Worm (Caenorhabditis elegans) whole organism, mixed stage, embryonic: ENCODE data around the gene F43G6.7.

Experiments
- M03D4.4 ChIP-seq: sonication (generic microtip); optimal IDR thresholded peaks from 2 replicates; lab custom pipeline; 2017; ENCODE audit warnings: mild to moderate bottlenecking, missing genetic modification characterization, missing compliant biosample characterization
- bed-3 ChIP-seq: fragments of 200-800 bp; sonication (Bioruptor generic); optimal IDR thresholded peaks from 3 replicates; lab custom pipeline; 2018; ENCODE audit warnings: mild to moderate bottlenecking, missing genetic modification characterization, moderate library complexity, missing compliant biosample characterization
- blmp-1 ChIP-seq: fragments of 150-350 bp; optimal IDR thresholded peaks from 2 replicates; lab custom pipeline; 2014; ENCODE audit warnings: missing biosample characterization, missing genetic modification characterization
- ceh-39 ChIP-seq: fragments of 150-350 bp; optimal IDR thresholded peaks from 2 replicates; lab custom pipeline; 2014; ENCODE audit warnings: missing biosample characterization, missing genetic modification characterization
- ceh-43 ChIP-seq: fragments of 200-800 bp; sonication (Bioruptor generic); optimal IDR thresholded peaks from 2 replicates; lab custom pipeline; 2018; ENCODE audit warnings: mild to moderate bottlenecking, missing genetic modification characterization, moderate library complexity, missing compliant biosample characterization
- ceh-83 ChIP-seq: fragments of 200-800 bp; sonication (Bioruptor generic); optimal IDR thresholded peaks from 2 replicates; lab custom pipeline; 2018; ENCODE audit warnings: mild to moderate bottlenecking, missing genetic modification characterization, missing compliant biosample characterization
- ces-1 ChIP-seq: fragments of 150-350 bp; optimal IDR thresholded peaks from 2 replicates; lab custom pipeline; 2014; ENCODE audit warnings: missing biosample characterization, missing genetic modification reagents, missing genetic modification characterization
- cnd-1 ChIP-seq: fragments of 200-800 bp; sonication (Bioruptor generic); optimal IDR thresholded peaks from 2 replicates; lab custom pipeline; 2018; ENCODE audit warnings: mild to moderate bottlenecking, missing genetic modification characterization, missing compliant biosample characterization
- drap-1 ChIP-seq: fragments of 200-800 bp; sonication (Bioruptor generic); optimal IDR thresholded peaks from 3 replicates; lab custom pipeline; 2018; ENCODE audit warnings: mild to moderate bottlenecking, missing genetic modification characterization, missing compliant biosample characterization
- elt-1 ChIP-seq: sonication (generic microtip); optimal IDR thresholded peaks from 2 replicates; lab custom pipeline; 2017; ENCODE audit warnings: missing genetic modification characterization, mild to moderate bottlenecking, missing compliant biosample characterization, antibody characterized with exemption, moderate library complexity, borderline replicate concordance; ENCODE audit not compliant: insufficient read depth
- elt-3 ChIP-seq: fragments of 150-350 bp; optimal IDR thresholded peaks from 2 replicates; lab custom pipeline; 2014; ENCODE audit warnings: missing biosample characterization, missing genetic modification characterization
- flh-1 ChIP-seq: fragments of 200-800 bp; sonication (Bioruptor generic); optimal IDR thresholded peaks from 2 replicates; lab custom pipeline; 2018; ENCODE audit warnings: mild to moderate bottlenecking, missing genetic modification characterization, moderate library complexity, missing compliant biosample characterization
- ham-2 ChIP-seq: fragments of 200-800 bp; sonication (Bioruptor generic); optimal IDR thresholded peaks from 2 replicates; lab custom pipeline; 2018; ENCODE audit warnings: mild to moderate bottlenecking, missing genetic modification characterization, missing compliant biosample characterization
- hlh-1 ChIP-seq: fragments of 150-350 bp; optimal IDR thresholded peaks from 2 replicates; lab custom pipeline; 2014; ENCODE audit warnings: missing biosample characterization, missing genetic modification reagents, missing genetic modification characterization
- lin-13 ChIP-seq: fragments of 150-350 bp; optimal IDR thresholded peaks from 2 replicates; lab custom pipeline; 2014; ENCODE audit warnings: missing biosample characterization, missing genetic modification characterization
- lin-32 ChIP-seq: fragments of 200-800 bp; sonication (Bioruptor generic); optimal IDR thresholded peaks from 2 replicates; lab custom pipeline; 2018; ENCODE audit warnings: mild to moderate bottlenecking, missing genetic modification characterization, missing compliant biosample characterization
- lsy-2 ChIP-seq: fragments of 150-350 bp; optimal IDR thresholded peaks from 2 replicates; lab custom pipeline; 2014; ENCODE audit warnings: missing biosample characterization, missing genetic modification characterization
- mab-5 ChIP-seq: fragments of 150-350 bp; optimal IDR thresholded peaks from 2 replicates; lab custom pipeline; 2014; ENCODE audit warnings: missing biosample characterization, missing genetic modification characterization
- mep-1 ChIP-seq: fragments of 150-350 bp; optimal IDR thresholded peaks from 2 replicates; lab custom pipeline; 2017; ENCODE audit warnings: missing biosample characterization, missing genetic modification reagents, missing genetic modification characterization, inconsistent platforms
- nhr-12 ChIP-seq: fragments of 150-350 bp; optimal IDR thresholded peaks from 2 replicates; lab custom pipeline; 2014; ENCODE audit warnings: missing biosample characterization, missing genetic modification characterization
- nhr-2 ChIP-seq: fragments of 150-350 bp; optimal IDR thresholded peaks from 2 replicates; lab custom pipeline; 2014; ENCODE audit warnings: missing biosample characterization, missing genetic modification characterization
- nhr-237 ChIP-seq: fragments of 150-350 bp; optimal IDR thresholded peaks from 2 replicates; lab custom pipeline; 2014; ENCODE audit warnings: missing biosample characterization, missing genetic modification characterization
- nhr-28 ChIP-seq: fragments of 150-350 bp; optimal IDR thresholded peaks from 2 replicates; lab custom pipeline; 2014; ENCODE audit warnings: missing biosample characterization, missing genetic modification characterization
- nhr-76 ChIP-seq: sonication (generic microtip); optimal IDR thresholded peaks from 2 replicates; lab custom pipeline; 2017; ENCODE audit warnings: missing biosample characterization, missing genetic modification characterization
- pha-4 ChIP-seq: fragments of 150-350 bp; optimal IDR thresholded peaks from 2 replicates; lab custom pipeline; 2018; ENCODE audit warnings: missing biosample characterization, missing genetic modification reagents, missing genetic modification characterization
- sem-2 ChIP-seq: fragments of 200-800 bp; sonication (Bioruptor generic); optimal IDR thresholded peaks from 2 replicates; lab custom pipeline; 2018; ENCODE audit warnings: mild to moderate bottlenecking, missing genetic modification characterization, missing compliant biosample characterization
- snpc-4 ChIP-seq: fragments of 150-350 bp; optimal IDR thresholded peaks from 2 replicates; lab custom pipeline; 2014; ENCODE audit warnings: missing biosample characterization, missing genetic modification characterization
- sptf-1 ChIP-seq: sonication (generic microtip); optimal IDR thresholded peaks from 2 replicates; lab custom pipeline; 2017; ENCODE audit warnings: mild to moderate bottlenecking, missing genetic modification characterization, moderate library complexity, missing compliant biosample characterization
- tbx-8 ChIP-seq: fragments of 200-800 bp; sonication (Bioruptor generic); optimal IDR thresholded peaks from 2 replicates; lab custom pipeline; 2018; ENCODE audit warnings: mild to moderate bottlenecking, missing genetic modification characterization, moderate library complexity, missing compliant biosample characterization
- unc-120 ChIP-seq: sonication (generic microtip); optimal IDR thresholded peaks from 2 replicates; lab custom pipeline; 2017; ENCODE audit warnings: missing genetic modification characterization, missing compliant biosample characterization; ENCODE audit not compliant: poor library complexity, severe bottlenecking
- unc-39 ChIP-seq: fragments of 150-350 bp; optimal IDR thresholded peaks from 2 replicates; lab custom pipeline; 2014; ENCODE audit warnings: missing biosample characterization, missing genetic modification characterization
- unc-62 ChIP-seq: fragments of 150-350 bp; optimal IDR thresholded peaks from 2 replicates; lab custom pipeline; 2014; ENCODE audit warnings: missing biosample characterization, missing genetic modification reagents, missing genetic modification characterization
- zip-8 ChIP-seq: fragments of 150-350 bp; optimal IDR thresholded peaks from 2 replicates; lab custom pipeline; 2014; ENCODE audit warnings: missing biosample characterization, missing genetic modification characterization
- ztf-11 ChIP-seq: fragments of 150-350 bp; optimal IDR thresholded peaks from 2 replicates; lab custom pipeline; 2014; ENCODE audit warnings: missing biosample characterization, missing genetic modification characterization

Gene F43G6.7

DNA sequence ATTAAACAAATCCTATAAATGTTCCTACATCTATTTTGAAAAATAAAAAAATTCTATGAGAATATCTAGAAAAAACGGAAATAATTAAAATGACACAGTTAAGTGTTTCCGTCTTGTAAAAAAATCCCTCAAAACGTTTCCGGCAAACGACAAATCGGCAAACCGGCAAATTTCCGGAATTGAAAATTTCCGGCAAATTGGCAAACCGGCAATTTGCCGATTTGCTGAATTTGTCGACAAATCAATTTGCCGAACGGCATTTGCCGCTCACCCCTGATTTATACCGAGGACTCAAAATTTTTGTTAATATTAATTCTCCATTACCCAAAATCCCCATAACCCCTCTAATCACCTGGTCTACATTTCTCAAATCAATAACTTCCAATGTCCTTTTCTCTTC is 42.5 kb downstream of the F43G6.7 start:
- no peak for TF ChIP-seq tbx-8 (GFP tag; lab: Kevin White, UChicago)
- TF ChIP-seq elt-3 (tag; lab: Kevin White, UChicago) = no peak
- no peak for TF ChIP-seq nhr-237 (tag; lab: Kevin White, UChicago)
- no peak for TF ChIP-seq nhr-76

DNA sequence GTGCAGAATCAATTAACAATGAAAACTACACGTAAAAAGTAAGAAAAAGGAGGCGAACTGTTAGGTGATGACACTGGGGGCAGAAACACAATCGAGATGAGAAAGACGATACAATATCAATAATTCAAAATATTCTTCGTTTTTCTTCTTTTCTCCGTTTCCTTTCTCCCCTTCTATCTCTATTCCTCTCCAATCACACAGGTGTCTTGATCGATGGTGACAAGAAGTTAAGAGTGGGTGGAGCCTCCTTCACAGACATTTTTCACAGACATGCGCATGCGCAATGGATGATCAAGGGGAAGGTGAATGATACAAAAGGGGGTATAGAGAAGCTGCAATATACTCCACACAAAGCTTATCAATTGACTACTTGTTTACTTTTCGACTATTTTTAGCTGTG is 44.2 kb downstream of the F43G6.7 start:
- TF ChIP-seq ces-1 (GFP tag; lab: Kevin White, UChicago) (no peak), nhr-76 (no peak), tbx-8 (GFP tag; lab: Kevin White, UChicago) (no peak), ceh-83 (GFP tag; lab: Kevin White, UChicago) (no peak)
- TF ChIP-seq, all 35 proteins: peak for 0

DNA sequence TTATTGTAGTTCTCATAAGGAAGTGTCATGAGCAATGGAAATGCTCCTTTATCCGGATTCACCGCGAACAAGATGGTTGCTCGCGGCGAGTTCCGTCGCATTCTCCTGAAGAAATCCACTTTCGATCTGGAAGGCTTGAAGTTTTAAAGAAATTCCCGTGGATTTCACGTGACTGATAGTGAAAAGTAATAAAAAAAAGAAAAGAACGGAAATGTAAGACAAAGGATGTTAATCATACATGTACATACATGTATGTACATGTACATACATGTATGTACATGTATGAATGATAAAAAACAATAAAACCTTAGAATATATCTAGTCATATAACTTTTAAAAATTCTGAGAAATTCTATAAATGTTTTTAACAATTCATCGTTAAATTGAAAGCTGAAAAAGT is 45.8 kb downstream of the F43G6.7 start, which contains the start of gene clh-1:
clh-1 (minus strand) TSS at position 101 of the 400 bp plus-strand sequence.
- no peak for TF ChIP-seq drap-1
- no peak for TF ChIP-seq pha-4 (tag; lab: Kevin White, UChicago)
- TF ChIP-seq ceh-43 (GFP tag; lab: Kevin White, UChicago) = no peak
- no peak for TF ChIP-seq unc-62 (GFP tag; lab: Kevin White, UChicago)
- no peak for TF ChIP-seq M03D4.4
- TF ChIP-seq lin-13 = no peak
- TF ChIP-seq flh-1 = no peak
- TF ChIP-seq snpc-4 (tag; lab: Kevin White, UChicago) = no peak
- no peak for TF ChIP-seq unc-120 (tag; lab: Kevin White, UChicago)
- no peak for TF ChIP-seq tbx-8 (GFP tag; lab: Kevin White, UChicago)
- no peak for TF ChIP-seq ceh-83 (GFP tag; lab: Kevin White, UChicago)
- TF ChIP-seq ham-2 = no peak
- TF ChIP-seq ceh-39 (tag; lab: Kevin White, UChicago) = no peak
- TF ChIP-seq unc-39 (tag; lab: Kevin White, UChicago) = no peak
- no peak for TF ChIP-seq nhr-12 (tag; lab: Kevin White, UChicago)
- TF ChIP-seq hlh-1 = no peak
- TF ChIP-seq, all 35 proteins: peak for 0

DNA sequence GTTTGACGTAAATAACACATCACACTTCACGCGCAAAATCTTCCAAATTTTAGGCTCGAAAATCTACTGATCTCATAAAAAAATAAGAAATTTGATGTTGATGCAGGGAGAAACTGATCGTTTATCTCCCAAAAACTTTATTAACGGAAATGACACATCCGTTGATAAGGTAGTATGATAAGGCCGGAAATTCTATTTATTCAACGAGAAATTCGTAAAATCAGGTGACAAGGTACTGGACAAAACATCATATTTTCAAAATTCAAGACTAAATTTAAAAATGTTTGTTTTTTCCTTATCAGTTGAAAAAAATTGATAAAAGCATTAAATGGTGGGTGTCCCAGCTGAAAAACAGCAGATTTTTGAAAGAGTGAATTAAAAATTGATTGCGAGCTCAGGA is 49.2 kb downstream of the F43G6.7 start:
- TF ChIP-seq mep-1 (tag; lab: Kevin White, UChicago) = no peak
- TF ChIP-seq ceh-39 (tag; lab: Kevin White, UChicago) = no peak
- TF ChIP-seq sem-2 (GFP tag; lab: Kevin White, UChicago) = no peak
- TF ChIP-seq bed-3 (GFP tag; lab: Kevin White, UChicago) = no peak
- TF ChIP-seq zip-8 (tag; lab: Kevin White, UChicago) = no peak
- TF ChIP-seq cnd-1 (tag; lab: Kevin White, UChicago) = no peak
- no peak for TF ChIP-seq ces-1 (GFP tag; lab: Kevin White, UChicago)
- TF ChIP-seq elt-1 (tag; lab: Kevin White, UChicago) = no peak
- no peak for TF ChIP-seq unc-62 (GFP tag; lab: Kevin White, UChicago)
- TF ChIP-seq tbx-8 (GFP tag; lab: Kevin White, UChicago) = no peak
- no peak for TF ChIP-seq M03D4.4
- no peak for TF ChIP-seq ceh-83 (GFP tag; lab: Kevin White, UChicago)
- TF ChIP-seq nhr-28 (tag; lab: Kevin White, UChicago) = no peak
- TF ChIP-seq nhr-237 (tag; lab: Kevin White, UChicago) = no peak
- TF ChIP-seq blmp-1 (tag; lab: Kevin White, UChicago) = no peak
- TF ChIP-seq snpc-4 (tag; lab: Kevin White, UChicago) = no peak
- no peak for TF ChIP-seq mab-5
- no peak for TF ChIP-seq lsy-2

DNA sequence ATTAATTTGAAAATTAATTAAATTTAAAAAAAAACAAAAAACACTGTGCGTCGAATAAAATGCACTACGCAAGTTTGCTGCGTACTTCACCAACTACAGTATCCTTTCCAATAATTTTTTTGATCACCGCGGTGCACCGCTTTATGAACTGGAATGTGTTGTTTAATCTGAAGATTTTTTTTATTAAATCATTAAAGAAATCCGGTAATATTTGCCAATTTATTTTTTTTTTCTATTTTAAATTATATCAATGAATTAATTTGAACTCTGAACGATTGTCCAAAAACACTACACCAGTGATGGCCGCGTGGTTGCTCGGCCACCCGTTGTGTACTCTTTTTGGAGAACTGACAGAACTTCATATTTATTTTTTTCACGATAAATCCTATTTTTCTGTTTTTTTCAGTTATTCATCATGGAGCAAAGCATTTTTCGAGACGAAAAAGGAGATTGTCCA is 50.1 kb downstream of the F43G6.7 start, which contains the start of gene K12D12.5:
K12D12.5 (plus strand) TSS at position 407 of the 457 bp plus-strand sequence.
- TF ChIP-seq nhr-237 (tag; lab: Kevin White, UChicago) = no peak
- TF ChIP-seq ceh-83 (GFP tag; lab: Kevin White, UChicago) = no peak
- no peak for TF ChIP-seq bed-3 (GFP tag; lab: Kevin White, UChicago)
- TF ChIP-seq mab-5 = no peak
- no peak for TF ChIP-seq tbx-8 (GFP tag; lab: Kevin White, UChicago)
- no peak for TF ChIP-seq ztf-11
- TF ChIP-seq sptf-1 (tag; lab: Kevin White, UChicago) = no peak
- no peak for TF ChIP-seq ham-2
- TF ChIP-seq nhr-2 (tag; lab: Kevin White, UChicago) = no peak
- no peak for TF ChIP-seq lin-13
- TF ChIP-seq ceh-43 (GFP tag; lab: Kevin White, UChicago) = no peak
- no peak for TF ChIP-seq flh-1
- no peak for TF ChIP-seq ceh-39 (tag; lab: Kevin White, UChicago)
- TF ChIP-seq lin-32 (GFP tag; lab: Kevin White, UChicago) = no peak
- TF ChIP-seq unc-120 (tag; lab: Kevin White, UChicago) = no peak
- TF ChIP-seq cnd-1 (tag; lab: Kevin White, UChicago) = no peak
- TF ChIP-seq elt-3 (tag; lab: Kevin White, UChicago) = no peak
- TF ChIP-seq zip-8 (tag; lab: Kevin White, UChicago) = no peak
- TF ChIP-seq sem-2 (GFP tag; lab: Kevin White, UChicago) = no peak
